Worm (Caenorhabditis elegans) whole organism, mixed stage, embryonic: ENCODE measurements around the gene T12A2.3.

Experiments used
- blmp-1 ChIP-seq: fragments of 150-350 bp; optimal IDR thresholded peaks from 2 replicates; lab custom pipeline; 2014; ENCODE audit warnings: missing biosample characterization, missing genetic modification characterization
- ceh-39 ChIP-seq: fragments of 150-350 bp; optimal IDR thresholded peaks from 2 replicates; lab custom pipeline; 2014; ENCODE audit warnings: missing biosample characterization, missing genetic modification characterization
- ceh-43 ChIP-seq: fragments of 200-800 bp; sonication (Bioruptor generic); optimal IDR thresholded peaks from 2 replicates; lab custom pipeline; 2018; ENCODE audit warnings: mild to moderate bottlenecking, missing genetic modification characterization, moderate library complexity, missing compliant biosample characterization
- ceh-83 ChIP-seq: fragments of 200-800 bp; sonication (Bioruptor generic); optimal IDR thresholded peaks from 2 replicates; lab custom pipeline; 2018; ENCODE audit warnings: mild to moderate bottlenecking, missing genetic modification characterization, missing compliant biosample characterization
- ces-1 ChIP-seq: fragments of 150-350 bp; optimal IDR thresholded peaks from 2 replicates; lab custom pipeline; 2014; ENCODE audit warnings: missing biosample characterization, missing genetic modification reagents, missing genetic modification characterization
- drap-1 ChIP-seq: fragments of 200-800 bp; sonication (Bioruptor generic); optimal IDR thresholded peaks from 3 replicates; lab custom pipeline; 2018; ENCODE audit warnings: mild to moderate bottlenecking, missing genetic modification characterization, missing compliant biosample characterization
- elt-1 ChIP-seq: sonication (generic microtip); optimal IDR thresholded peaks from 2 replicates; lab custom pipeline; 2017; ENCODE audit warnings: missing genetic modification characterization, mild to moderate bottlenecking, missing compliant biosample characterization, antibody characterized with exemption, moderate library complexity, borderline replicate concordance; ENCODE audit not compliant: insufficient read depth
- elt-3 ChIP-seq: fragments of 150-350 bp; optimal IDR thresholded peaks from 2 replicates; lab custom pipeline; 2014; ENCODE audit warnings: missing biosample characterization, missing genetic modification characterization
- ham-2 ChIP-seq: fragments of 200-800 bp; sonication (Bioruptor generic); optimal IDR thresholded peaks from 2 replicates; lab custom pipeline; 2018; ENCODE audit warnings: mild to moderate bottlenecking, missing genetic modification characterization, missing compliant biosample characterization
- hlh-1 ChIP-seq: fragments of 150-350 bp; optimal IDR thresholded peaks from 2 replicates; lab custom pipeline; 2014; ENCODE audit warnings: missing biosample characterization, missing genetic modification reagents, missing genetic modification characterization
- lin-13 ChIP-seq: fragments of 150-350 bp; optimal IDR thresholded peaks from 2 replicates; lab custom pipeline; 2014; ENCODE audit warnings: missing biosample characterization, missing genetic modification characterization
- lin-32 ChIP-seq: fragments of 200-800 bp; sonication (Bioruptor generic); optimal IDR thresholded peaks from 2 replicates; lab custom pipeline; 2018; ENCODE audit warnings: mild to moderate bottlenecking, missing genetic modification characterization, missing compliant biosample characterization
- lsy-2 ChIP-seq: fragments of 150-350 bp; optimal IDR thresholded peaks from 2 replicates; lab custom pipeline; 2014; ENCODE audit warnings: missing biosample characterization, missing genetic modification characterization
- mab-5 ChIP-seq: fragments of 150-350 bp; optimal IDR thresholded peaks from 2 replicates; lab custom pipeline; 2014; ENCODE audit warnings: missing biosample characterization, missing genetic modification characterization
- mep-1 ChIP-seq: fragments of 150-350 bp; optimal IDR thresholded peaks from 2 replicates; lab custom pipeline; 2017; ENCODE audit warnings: missing biosample characterization, missing genetic modification reagents, missing genetic modification characterization, inconsistent platforms
- nhr-12 ChIP-seq: fragments of 150-350 bp; optimal IDR thresholded peaks from 2 replicates; lab custom pipeline; 2014; ENCODE audit warnings: missing biosample characterization, missing genetic modification characterization
- nhr-2 ChIP-seq: fragments of 150-350 bp; optimal IDR thresholded peaks from 2 replicates; lab custom pipeline; 2014; ENCODE audit warnings: missing biosample characterization, missing genetic modification characterization
- nhr-28 ChIP-seq: fragments of 150-350 bp; optimal IDR thresholded peaks from 2 replicates; lab custom pipeline; 2014; ENCODE audit warnings: missing biosample characterization, missing genetic modification characterization
- pha-4 ChIP-seq: fragments of 150-350 bp; optimal IDR thresholded peaks from 2 replicates; lab custom pipeline; 2018; ENCODE audit warnings: missing biosample characterization, missing genetic modification reagents, missing genetic modification characterization
- sem-2 ChIP-seq: fragments of 200-800 bp; sonication (Bioruptor generic); optimal IDR thresholded peaks from 2 replicates; lab custom pipeline; 2018; ENCODE audit warnings: mild to moderate bottlenecking, missing genetic modification characterization, missing compliant biosample characterization
- snpc-4 ChIP-seq: fragments of 150-350 bp; optimal IDR thresholded peaks from 2 replicates; lab custom pipeline; 2014; ENCODE audit warnings: missing biosample characterization, missing genetic modification characterization
- sptf-1 ChIP-seq: sonication (generic microtip); optimal IDR thresholded peaks from 2 replicates; lab custom pipeline; 2017; ENCODE audit warnings: mild to moderate bottlenecking, missing genetic modification characterization, moderate library complexity, missing compliant biosample characterization
- tbx-8 ChIP-seq: fragments of 200-800 bp; sonication (Bioruptor generic); optimal IDR thresholded peaks from 2 replicates; lab custom pipeline; 2018; ENCODE audit warnings: mild to moderate bottlenecking, missing genetic modification characterization, moderate library complexity, missing compliant biosample characterization
- unc-120 ChIP-seq: sonication (generic microtip); optimal IDR thresholded peaks from 2 replicates; lab custom pipeline; 2017; ENCODE audit warnings: missing genetic modification characterization, missing compliant biosample characterization; ENCODE audit not compliant: poor library complexity, severe bottlenecking
- unc-39 ChIP-seq: fragments of 150-350 bp; optimal IDR thresholded peaks from 2 replicates; lab custom pipeline; 2014; ENCODE audit warnings: missing biosample characterization, missing genetic modification characterization
- zip-8 ChIP-seq: fragments of 150-350 bp; optimal IDR thresholded peaks from 2 replicates; lab custom pipeline; 2014; ENCODE audit warnings: missing biosample characterization, missing genetic modification characterization
- ztf-11 ChIP-seq: fragments of 150-350 bp; optimal IDR thresholded peaks from 2 replicates; lab custom pipeline; 2014; ENCODE audit warnings: missing biosample characterization, missing genetic modification characterization

Gene T12A2.3

DNA sequence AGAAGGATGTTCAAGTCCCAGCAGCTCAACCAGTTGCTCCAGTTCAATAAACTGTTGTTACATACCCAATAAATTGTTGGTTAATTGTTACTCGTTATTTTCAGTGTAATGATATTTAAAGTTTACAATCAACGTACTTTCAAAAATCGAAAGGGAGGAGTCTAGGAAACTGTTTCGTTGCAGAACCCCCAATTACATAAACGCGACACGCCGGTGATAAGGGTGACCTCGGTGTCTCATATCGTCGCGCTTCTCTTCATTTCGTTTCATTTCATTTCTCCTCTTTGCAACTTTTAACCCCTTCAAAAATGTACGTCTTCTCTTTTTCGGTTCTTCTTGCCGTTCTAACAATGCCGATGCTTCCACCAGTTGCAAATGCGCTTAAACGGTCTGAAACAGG lies 32.7 kb upstream of the T12A2.3 start, which contains the start of gene C23G10.2:
C23G10.2 (plus strand) TSS at position 184 of the 400 bp plus-strand sequence.
- TF ChIP-seq nhr-12 (no peak), zip-8 (tag; lab: Kevin White, UChicago) (no peak), ztf-11 (no peak), hlh-1 (tag; lab: Kevin White, UChicago) (no peak), sptf-1 (tag; lab: Kevin White, UChicago) (no peak), unc-120 (tag; lab: Kevin White, UChicago) (no peak), ceh-43 (no peak)

ce11 chrIII:6208984-6209383 lies 31.6 kb upstream of the T12A2.3 start, which contains the start of gene C23G10.1:
Gene C23G10.1 (plus strand): TSS chrIII:6209284.
- TF ChIP-seq nhr-12: no peak
- TF ChIP-seq mab-5 (tag; lab: Kevin White, UChicago): no peak
- no peak for TF ChIP-seq elt-1
- no peak for TF ChIP-seq drap-1 (GFP tag; lab: Kevin White, UChicago)
- TF ChIP-seq ham-2 (GFP tag; lab: Kevin White, UChicago): no peak
- TF ChIP-seq zip-8 (tag; lab: Kevin White, UChicago): no peak
- TF ChIP-seq ceh-83 (GFP tag; lab: Kevin White, UChicago): no peak
- TF ChIP-seq ces-1 (GFP tag; lab: Kevin White, UChicago): no peak
- TF ChIP-seq tbx-8 (GFP tag; lab: Kevin White, UChicago): no peak
- TF ChIP-seq hlh-1 (tag; lab: Kevin White, UChicago): no peak

ce11 chrIII:6210215-6210822 lies 30.3 kb upstream of the T12A2.3 start:
- no peak for TF ChIP-seq nhr-12
- TF ChIP-seq pha-4 (tag; lab: Kevin White, UChicago): no peak
- no peak for TF ChIP-seq snpc-4 (tag; lab: Kevin White, UChicago)
- no peak for TF ChIP-seq drap-1 (GFP tag; lab: Kevin White, UChicago)
- no peak for TF ChIP-seq hlh-1 (tag; lab: Kevin White, UChicago)
- TF ChIP-seq, all 35 proteins: peak for 0

ce11 chrIII:6213915-6214314 lies 26.7 kb upstream of the T12A2.3 start, which contains the start of gene C23G10.10:
Gene C23G10.10 (minus strand): TSS chrIII:6214015.
- TF ChIP-seq unc-120 (tag; lab: Kevin White, UChicago): no peak
- TF ChIP-seq elt-1: no peak
- no peak for TF ChIP-seq mab-5 (tag; lab: Kevin White, UChicago)
- no peak for TF ChIP-seq lsy-2
- no peak for TF ChIP-seq nhr-2 (tag; lab: Kevin White, UChicago)
- no peak for TF ChIP-seq sptf-1 (tag; lab: Kevin White, UChicago)
- TF ChIP-seq blmp-1 (tag; lab: Kevin White, UChicago): no peak
- no peak for TF ChIP-seq ztf-11
- TF ChIP-seq snpc-4 (tag; lab: Kevin White, UChicago): no peak
- TF ChIP-seq nhr-12: no peak
- no peak for TF ChIP-seq zip-8 (tag; lab: Kevin White, UChicago)
- TF ChIP-seq unc-39 (tag; lab: Kevin White, UChicago): no peak
- TF ChIP-seq ces-1 (GFP tag; lab: Kevin White, UChicago): no peak
- no peak for TF ChIP-seq elt-3 (tag; lab: Kevin White, UChicago)
- no peak for TF ChIP-seq hlh-1 (tag; lab: Kevin White, UChicago)
- TF ChIP-seq pha-4 (tag; lab: Kevin White, UChicago): no peak
- no peak for TF ChIP-seq sem-2 (GFP tag; lab: Kevin White, UChicago)
- no peak for TF ChIP-seq lin-13 (tag; lab: Kevin White, UChicago)

DNA sequence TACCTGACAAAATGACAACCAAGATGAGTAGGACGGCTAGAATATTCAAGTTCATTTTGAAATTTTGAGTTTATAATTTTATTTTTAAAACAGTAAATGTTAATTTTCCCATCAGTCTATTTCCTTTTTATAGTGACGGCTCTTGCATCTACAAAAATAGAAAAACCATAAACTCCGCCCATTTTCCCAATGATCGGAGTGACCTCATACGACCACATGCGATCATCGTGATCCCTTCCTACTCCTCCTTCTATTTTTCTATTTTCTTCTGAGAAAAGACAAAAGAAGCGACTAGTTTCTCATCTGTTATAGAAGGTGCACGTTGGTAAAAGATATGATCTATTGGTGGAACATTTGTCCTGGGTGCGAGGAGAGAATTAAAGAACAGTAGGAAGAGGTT lies 25.2 kb upstream of the T12A2.3 start, which contains the start of gene C23G10.11:
C23G10.11 (minus strand) TSS at position 101 of the 400 bp plus-strand sequence.
- TF ChIP-seq elt-1 (no peak), lin-32 (GFP tag; lab: Kevin White, UChicago) (no peak), unc-120 (tag; lab: Kevin White, UChicago) (no peak), drap-1 (GFP tag; lab: Kevin White, UChicago) (no peak), nhr-12 (no peak), nhr-2 (tag; lab: Kevin White, UChicago) (no peak), nhr-28 (tag; lab: Kevin White, UChicago) (no peak), ceh-39 (tag; lab: Kevin White, UChicago) (no peak)
- TF ChIP-seq, all 35 proteins: peak for 0

ce11 chrIII:6215943-6216342 lies 24.7 kb upstream of the T12A2.3 start:
- TF ChIP-seq ceh-43 (no peak), snpc-4 (tag; lab: Kevin White, UChicago) (no peak), ces-1 (GFP tag; lab: Kevin White, UChicago) (no peak), elt-3 (tag; lab: Kevin White, UChicago) (no peak), lsy-2 (no peak), mep-1 (tag; lab: Kevin White, UChicago) (no peak), zip-8 (tag; lab: Kevin White, UChicago) (no peak), drap-1 (GFP tag; lab: Kevin White, UChicago) (no peak), ceh-83 (GFP tag; lab: Kevin White, UChicago) (no peak), unc-120 (tag; lab: Kevin White, UChicago) (no peak), blmp-1 (tag; lab: Kevin White, UChicago) (no peak), ztf-11 (no peak), pha-4 (tag; lab: Kevin White, UChicago) (no peak), sptf-1 (tag; lab: Kevin White, UChicago) (no peak)
